Worm (Caenorhabditis elegans) whole organism, mixed stage, embryonic: Measurements from ENCODE around the gene aps-1.
A peak's percentile ranks its signal among the peaks of the same experiment; 100 is the strongest.

Source experiments
- M03D4.4 ChIP-seq: sonication (generic microtip); optimal IDR thresholded peaks from 2 replicates; lab custom pipeline; 2017; ENCODE audit warnings: mild to moderate bottlenecking, missing genetic modification characterization, missing compliant biosample characterization
- bed-3 ChIP-seq: fragments of 200-800 bp; sonication (Bioruptor generic); optimal IDR thresholded peaks from 3 replicates; lab custom pipeline; 2018; ENCODE audit warnings: mild to moderate bottlenecking, missing genetic modification characterization, moderate library complexity, missing compliant biosample characterization
- blmp-1 ChIP-seq: fragments of 150-350 bp; optimal IDR thresholded peaks from 2 replicates; lab custom pipeline; 2014; ENCODE audit warnings: missing biosample characterization, missing genetic modification characterization
- ceh-39 ChIP-seq: fragments of 150-350 bp; optimal IDR thresholded peaks from 2 replicates; lab custom pipeline; 2014; ENCODE audit warnings: missing biosample characterization, missing genetic modification characterization
- ceh-43 ChIP-seq: fragments of 200-800 bp; sonication (Bioruptor generic); optimal IDR thresholded peaks from 2 replicates; lab custom pipeline; 2018; ENCODE audit warnings: mild to moderate bottlenecking, missing genetic modification characterization, moderate library complexity, missing compliant biosample characterization
- ces-1 ChIP-seq: fragments of 150-350 bp; optimal IDR thresholded peaks from 2 replicates; lab custom pipeline; 2014; ENCODE audit warnings: missing biosample characterization, missing genetic modification reagents, missing genetic modification characterization
- cnd-1 ChIP-seq: fragments of 200-800 bp; sonication (Bioruptor generic); optimal IDR thresholded peaks from 2 replicates; lab custom pipeline; 2018; ENCODE audit warnings: mild to moderate bottlenecking, missing genetic modification characterization, missing compliant biosample characterization
- drap-1 ChIP-seq: fragments of 200-800 bp; sonication (Bioruptor generic); optimal IDR thresholded peaks from 3 replicates; lab custom pipeline; 2018; ENCODE audit warnings: mild to moderate bottlenecking, missing genetic modification characterization, missing compliant biosample characterization
- elt-1 ChIP-seq: sonication (generic microtip); optimal IDR thresholded peaks from 2 replicates; lab custom pipeline; 2017; ENCODE audit warnings: missing genetic modification characterization, mild to moderate bottlenecking, missing compliant biosample characterization, antibody characterized with exemption, moderate library complexity, borderline replicate concordance; ENCODE audit not compliant: insufficient read depth
- elt-3 ChIP-seq: fragments of 150-350 bp; optimal IDR thresholded peaks from 2 replicates; lab custom pipeline; 2014; ENCODE audit warnings: missing biosample characterization, missing genetic modification characterization
- ham-2 ChIP-seq: fragments of 200-800 bp; sonication (Bioruptor generic); optimal IDR thresholded peaks from 2 replicates; lab custom pipeline; 2018; ENCODE audit warnings: mild to moderate bottlenecking, missing genetic modification characterization, missing compliant biosample characterization
- hlh-1 ChIP-seq: fragments of 150-350 bp; optimal IDR thresholded peaks from 2 replicates; lab custom pipeline; 2014; ENCODE audit warnings: missing biosample characterization, missing genetic modification reagents, missing genetic modification characterization
- lin-13 ChIP-seq: fragments of 150-350 bp; optimal IDR thresholded peaks from 2 replicates; lab custom pipeline; 2014; ENCODE audit warnings: missing biosample characterization, missing genetic modification characterization
- lin-32 ChIP-seq: fragments of 200-800 bp; sonication (Bioruptor generic); optimal IDR thresholded peaks from 2 replicates; lab custom pipeline; 2018; ENCODE audit warnings: mild to moderate bottlenecking, missing genetic modification characterization, missing compliant biosample characterization
- lsy-2 ChIP-seq: fragments of 150-350 bp; optimal IDR thresholded peaks from 2 replicates; lab custom pipeline; 2014; ENCODE audit warnings: missing biosample characterization, missing genetic modification characterization
- mab-5 ChIP-seq: fragments of 150-350 bp; optimal IDR thresholded peaks from 2 replicates; lab custom pipeline; 2014; ENCODE audit warnings: missing biosample characterization, missing genetic modification characterization
- mep-1 ChIP-seq: fragments of 150-350 bp; optimal IDR thresholded peaks from 2 replicates; lab custom pipeline; 2017; ENCODE audit warnings: missing biosample characterization, missing genetic modification reagents, missing genetic modification characterization, inconsistent platforms
- nhr-12 ChIP-seq: fragments of 150-350 bp; optimal IDR thresholded peaks from 2 replicates; lab custom pipeline; 2014; ENCODE audit warnings: missing biosample characterization, missing genetic modification characterization
- nhr-2 ChIP-seq: fragments of 150-350 bp; optimal IDR thresholded peaks from 2 replicates; lab custom pipeline; 2014; ENCODE audit warnings: missing biosample characterization, missing genetic modification characterization
- nhr-237 ChIP-seq: fragments of 150-350 bp; optimal IDR thresholded peaks from 2 replicates; lab custom pipeline; 2014; ENCODE audit warnings: missing biosample characterization, missing genetic modification characterization
- nhr-28 ChIP-seq: fragments of 150-350 bp; optimal IDR thresholded peaks from 2 replicates; lab custom pipeline; 2014; ENCODE audit warnings: missing biosample characterization, missing genetic modification characterization
- nhr-76 ChIP-seq: sonication (generic microtip); optimal IDR thresholded peaks from 2 replicates; lab custom pipeline; 2017; ENCODE audit warnings: missing biosample characterization, missing genetic modification characterization
- pha-4 ChIP-seq: fragments of 150-350 bp; optimal IDR thresholded peaks from 2 replicates; lab custom pipeline; 2018; ENCODE audit warnings: missing biosample characterization, missing genetic modification reagents, missing genetic modification characterization
- sem-2 ChIP-seq: fragments of 200-800 bp; sonication (Bioruptor generic); optimal IDR thresholded peaks from 2 replicates; lab custom pipeline; 2018; ENCODE audit warnings: mild to moderate bottlenecking, missing genetic modification characterization, missing compliant biosample characterization
- snpc-4 ChIP-seq: fragments of 150-350 bp; optimal IDR thresholded peaks from 2 replicates; lab custom pipeline; 2014; ENCODE audit warnings: missing biosample characterization, missing genetic modification characterization
- sptf-1 ChIP-seq: sonication (generic microtip); optimal IDR thresholded peaks from 2 replicates; lab custom pipeline; 2017; ENCODE audit warnings: mild to moderate bottlenecking, missing genetic modification characterization, moderate library complexity, missing compliant biosample characterization
- tbx-8 ChIP-seq: fragments of 200-800 bp; sonication (Bioruptor generic); optimal IDR thresholded peaks from 2 replicates; lab custom pipeline; 2018; ENCODE audit warnings: mild to moderate bottlenecking, missing genetic modification characterization, moderate library complexity, missing compliant biosample characterization
- unc-120 ChIP-seq: sonication (generic microtip); optimal IDR thresholded peaks from 2 replicates; lab custom pipeline; 2017; ENCODE audit warnings: missing genetic modification characterization, missing compliant biosample characterization; ENCODE audit not compliant: poor library complexity, severe bottlenecking
- unc-39 ChIP-seq: fragments of 150-350 bp; optimal IDR thresholded peaks from 2 replicates; lab custom pipeline; 2014; ENCODE audit warnings: missing biosample characterization, missing genetic modification characterization
- unc-62 ChIP-seq: fragments of 150-350 bp; optimal IDR thresholded peaks from 2 replicates; lab custom pipeline; 2014; ENCODE audit warnings: missing biosample characterization, missing genetic modification reagents, missing genetic modification characterization
- zip-8 ChIP-seq: fragments of 150-350 bp; optimal IDR thresholded peaks from 2 replicates; lab custom pipeline; 2014; ENCODE audit warnings: missing biosample characterization, missing genetic modification characterization
- ztf-11 ChIP-seq: fragments of 150-350 bp; optimal IDR thresholded peaks from 2 replicates; lab custom pipeline; 2014; ENCODE audit warnings: missing biosample characterization, missing genetic modification characterization

Gene aps-1

ce11 chrV:5995598-5995997, 22.2 kb upstream of the aps-1 start:
- TF ChIP-seq unc-120 (tag; lab: Kevin White, UChicago) (peak; percentile 4), mab-5 (tag; lab: Kevin White, UChicago) (peak; percentile 52), hlh-1 (tag; lab: Kevin White, UChicago) (peak; percentile 97), sptf-1 (tag; lab: Kevin White, UChicago) (no peak), unc-62 (peak; percentile 95), cnd-1 (tag; lab: Kevin White, UChicago) (peak; percentile 44), nhr-237 (no peak), elt-1 (tag; lab: Kevin White, UChicago) (no peak), tbx-8 (GFP tag; lab: Kevin White, UChicago) (no peak), snpc-4 (no peak)

ce11 chrV:5996114-5996513, 21.7 kb upstream of the aps-1 start, which contains the start of gene cpg-4:
Gene cpg-4 (plus strand): TSS chrV:5996416.
- no peak for TF ChIP-seq lin-32 (GFP tag; lab: Kevin White, UChicago)
- TF ChIP-seq mep-1 (tag; lab: Kevin White, UChicago), result no peak
- no peak for TF ChIP-seq tbx-8 (GFP tag; lab: Kevin White, UChicago)
- no peak for TF ChIP-seq unc-39 (tag; lab: Kevin White, UChicago)
- TF ChIP-seq hlh-1 (tag; lab: Kevin White, UChicago), result no peak
- TF ChIP-seq mab-5 (tag; lab: Kevin White, UChicago), result no peak
- no peak for TF ChIP-seq ceh-43
- no peak for TF ChIP-seq lin-13
- no peak for TF ChIP-seq zip-8
- no peak for TF ChIP-seq nhr-2
- no peak for TF ChIP-seq nhr-76
- no peak for TF ChIP-seq sptf-1 (tag; lab: Kevin White, UChicago)
- TF ChIP-seq, all 35 proteins: peak for 0

DNA sequence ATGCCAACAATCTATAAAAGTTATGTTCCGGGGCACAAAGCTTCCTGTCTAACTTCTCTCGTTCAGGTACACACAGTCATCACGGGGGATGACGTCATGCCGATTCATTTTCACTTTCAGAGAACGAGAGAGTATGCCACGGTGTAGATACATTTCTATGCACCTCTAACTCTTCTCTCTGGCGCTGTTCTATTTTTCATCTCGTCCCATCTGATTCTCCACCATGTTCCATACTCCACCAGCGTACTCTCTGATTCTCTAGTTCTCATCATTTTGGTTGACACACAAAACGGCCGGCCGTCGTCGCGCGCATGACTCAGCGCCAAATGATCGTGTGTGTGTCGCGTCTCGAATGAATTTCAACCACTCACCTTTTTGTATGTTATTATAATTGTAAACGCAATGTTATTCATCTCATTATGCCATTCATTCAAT, 17.4 kb upstream of the aps-1 start:
- TF ChIP-seq elt-3, result peak; percentile 64
- TF ChIP-seq mab-5 (tag; lab: Kevin White, UChicago), result no peak
- peak; percentile 49 for TF ChIP-seq mep-1 (tag; lab: Kevin White, UChicago)
- peak; percentile 93 for TF ChIP-seq blmp-1 (tag; lab: Kevin White, UChicago)
- TF ChIP-seq hlh-1 (tag; lab: Kevin White, UChicago), result no peak
- peak; percentile 76 for TF ChIP-seq nhr-237
- TF ChIP-seq unc-120 (tag; lab: Kevin White, UChicago), result peak; percentile 41
- peak; percentile 73 for TF ChIP-seq pha-4 (tag; lab: Kevin White, UChicago)
- TF ChIP-seq unc-62, result peak; percentile 48
- TF ChIP-seq ham-2 (GFP tag; lab: Kevin White, UChicago), result peak; percentile 27
- peak; percentile 45 for TF ChIP-seq ces-1
- peak; percentile 14 for TF ChIP-seq lsy-2 (tag; lab: Kevin White, UChicago)
- TF ChIP-seq nhr-28, result no peak

DNA sequence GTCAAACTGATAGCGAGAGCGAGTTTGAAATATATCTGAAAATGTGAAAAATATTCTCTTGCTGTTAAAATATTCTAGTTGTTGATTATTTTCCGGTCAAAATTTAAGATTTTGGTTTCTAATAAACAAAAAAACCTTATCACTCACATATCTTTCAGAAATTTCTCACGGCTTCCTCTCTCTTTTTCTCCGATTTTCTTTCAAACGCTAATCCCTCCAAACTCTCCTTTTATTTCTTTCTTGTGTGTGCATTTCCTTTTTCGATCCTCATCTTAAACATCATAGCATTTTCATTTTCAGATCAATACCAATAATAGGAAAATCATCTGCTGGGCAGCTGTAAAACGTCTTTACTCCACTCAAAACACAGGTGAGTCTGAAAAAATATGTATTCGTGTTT, 14.5 kb upstream of the aps-1 start, which contains the start of gene fos-1:
Gene fos-1, plus strand, starts transcription at position 301 of the 400 bp plus-strand sequence.
- no peak for TF ChIP-seq ham-2 (GFP tag; lab: Kevin White, UChicago)
- no peak for TF ChIP-seq blmp-1 (tag; lab: Kevin White, UChicago)
- no peak for TF ChIP-seq lin-13
- TF ChIP-seq unc-62, result no peak
- TF ChIP-seq, all 35 proteins: peak for 0

- TF ChIP-seq unc-120 (tag; lab: Kevin White, UChicago), result no peak
- TF ChIP-seq snpc-4, result no peak
- no peak for TF ChIP-seq sem-2
- TF ChIP-seq zip-8, result no peak
- TF ChIP-seq ham-2 (GFP tag; lab: Kevin White, UChicago), result no peak
Observed at ce11 chrV:6007927-6008326, 9.8 kb upstream of the aps-1 start.

- TF ChIP-seq unc-62 (no peak), ham-2 (GFP tag; lab: Kevin White, UChicago) (no peak), unc-120 (tag; lab: Kevin White, UChicago) (no peak), tbx-8 (GFP tag; lab: Kevin White, UChicago) (no peak), nhr-12 (tag; lab: Kevin White, UChicago) (no peak), sptf-1 (tag; lab: Kevin White, UChicago) (no peak), nhr-28 (no peak)
Observed at ce11 chrV:6010642-6011041, 7.1 kb upstream of the aps-1 start.

ce11 chrV:6012401-6012800, 5.4 kb upstream of the aps-1 start:
- TF ChIP-seq bed-3 (GFP tag; lab: Kevin White, UChicago) (no peak), hlh-1 (tag; lab: Kevin White, UChicago) (no peak), unc-120 (tag; lab: Kevin White, UChicago) (no peak), elt-3 (no peak), nhr-28 (no peak), drap-1 (GFP tag; lab: Kevin White, UChicago) (no peak), lsy-2 (tag; lab: Kevin White, UChicago) (no peak), M03D4.4 (no peak), ceh-43 (no peak), ceh-39 (tag; lab: Kevin White, UChicago) (no peak), ztf-11 (tag; lab: Kevin White, UChicago) (no peak)
